Worm (Caenorhabditis elegans): ENCODE results near the gene hpo-8.

hpo-8 gene

DNA sequence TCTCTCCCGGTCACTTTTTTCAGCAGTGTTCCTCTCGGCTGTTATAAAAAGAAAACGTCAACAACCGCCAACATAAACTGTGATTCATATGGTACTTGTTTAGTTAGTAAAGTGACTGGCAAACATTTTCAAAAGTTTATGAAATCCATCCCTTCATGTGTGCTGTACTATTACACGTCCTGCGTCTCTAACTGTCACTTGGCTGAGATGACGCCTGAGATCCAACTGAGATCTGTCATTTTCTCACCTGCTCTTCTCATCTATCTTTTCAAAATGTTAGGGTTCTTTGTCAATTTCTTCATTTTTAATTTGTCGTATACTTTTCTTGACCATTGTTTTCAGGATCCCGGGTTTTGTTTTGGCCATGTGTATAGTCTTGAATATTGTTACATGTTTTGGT lies 35.6 kb downstream of the hpo-8 start:
- TF ChIP-seq K09A11.1 (tag; optimal IDR thresholded peaks at IDR 0.05; ENCODE audit: insufficient read depth), result no peak
- no peak for TF ChIP-seq ztf-16 (tag; optimal IDR thresholded peaks at IDR 0.05)
- TF ChIP-seq unc-55 (GFP tag; optimal IDR thresholded peaks at IDR 0.05), result peak; percentile 88

DNA sequence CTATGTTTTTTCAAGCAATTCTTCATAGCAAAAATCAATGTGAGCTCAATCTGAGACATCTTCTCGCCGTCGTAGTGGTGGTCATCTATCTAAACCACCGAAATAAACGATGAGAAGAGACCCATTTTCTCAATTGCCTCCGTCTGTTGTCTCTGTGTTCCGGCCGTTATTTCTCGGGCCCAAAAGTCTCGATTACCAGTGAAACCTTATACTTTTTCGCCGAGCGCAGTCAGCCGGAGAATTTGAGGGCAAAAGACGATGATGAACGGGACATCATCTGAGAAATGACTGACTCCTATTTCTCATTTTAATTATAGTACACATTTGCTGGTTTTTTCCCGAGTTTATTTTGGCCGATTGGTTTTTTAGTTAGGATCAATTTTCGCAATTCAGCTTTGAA lies 36.7 kb downstream of the hpo-8 start:
- TF ChIP-seq ceh-34 (tag; optimal IDR thresholded peaks at IDR 0.05) (peak; percentile 81), F13H6.1 (tag; optimal IDR thresholded peaks at IDR 0.05) (no peak)

DNA sequence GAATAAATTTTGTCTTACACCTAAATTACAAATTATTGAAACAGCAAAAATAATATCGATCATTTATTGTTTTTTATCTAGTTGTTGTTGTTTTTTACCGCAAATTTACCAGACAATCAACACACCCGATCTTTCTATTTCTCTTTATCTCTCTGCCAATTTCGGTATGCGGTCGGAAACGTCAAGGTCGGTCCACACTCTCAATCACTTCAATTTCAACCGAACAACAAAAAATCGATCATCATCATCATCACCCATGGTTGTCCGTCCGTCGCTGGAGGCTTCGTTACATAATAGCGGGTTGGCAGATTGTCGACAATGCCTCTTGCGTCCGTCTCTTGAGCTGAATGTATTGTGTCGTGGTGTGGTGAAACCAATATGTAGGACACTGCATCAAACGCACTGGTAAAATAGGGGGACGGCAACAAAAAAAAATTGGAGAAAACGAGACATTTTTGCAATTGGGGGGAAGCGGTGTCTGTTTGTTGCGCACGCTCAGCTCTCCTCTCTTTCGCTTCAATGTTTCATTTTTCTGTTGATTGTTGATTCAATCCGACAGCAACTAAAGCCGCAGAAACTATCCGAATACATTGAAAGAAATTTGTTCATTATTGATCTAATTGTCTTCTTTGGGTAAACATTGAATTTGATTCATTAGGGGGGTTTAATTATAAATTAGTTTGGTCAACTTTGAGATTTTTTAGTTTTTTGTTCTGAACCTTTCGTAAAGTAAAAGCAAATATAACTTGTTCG lies 37.9 kb downstream of the hpo-8 start:
- TF ChIP-seq nhr-232 (tag; optimal IDR thresholded peaks at IDR 0.05) (no peak), ceh-31 (tag; optimal IDR thresholded peaks at IDR 0.05) (no peak)

DNA sequence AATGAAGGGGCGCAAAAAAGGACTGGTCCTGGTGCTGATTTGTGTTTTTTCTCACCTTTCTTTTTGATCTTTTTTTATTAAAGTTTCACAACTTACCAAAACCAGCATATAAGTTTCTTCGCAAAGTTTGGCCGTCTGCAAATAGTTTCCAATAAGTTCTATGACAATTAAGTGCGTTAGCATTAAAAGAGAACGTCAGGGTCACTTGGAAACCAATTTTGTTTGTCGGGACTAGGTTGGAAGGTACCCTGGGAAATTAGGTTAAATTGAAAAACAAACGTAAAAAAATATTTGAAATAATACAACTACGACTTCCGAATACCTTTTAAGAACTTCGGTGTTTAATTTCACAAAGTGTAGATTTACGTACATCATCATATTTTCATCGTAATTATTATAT lies 39.5 kb downstream of the hpo-8 start:
- TF ChIP-seq sox-4 (tag; optimal IDR thresholded peaks at IDR 0.05), result no peak
- TF ChIP-seq ets-4 (tag; optimal IDR thresholded peaks at IDR 0.05), result no peak
- no peak for TF ChIP-seq ztf-16 (tag; optimal IDR thresholded peaks at IDR 0.05)
- TF ChIP-seq ceh-45 (GFP tag; IDR thresholded peaks at IDR 0.05), result no peak
- no peak for TF ChIP-seq ama-1 (optimal IDR thresholded peaks at IDR 0.05)
- TF ChIP-seq hlh-30 (tag; optimal IDR thresholded peaks at IDR 0.05; ENCODE audit: insufficient read depth), result no peak
- no peak for TF ChIP-seq unc-3 (GFP tag; conservative IDR thresholded peaks at IDR 0.05)
- no peak for TF ChIP-seq unc-3 (tag; optimal IDR thresholded peaks at IDR 0.05)
- TF ChIP-seq unc-55 (GFP tag; optimal IDR thresholded peaks at IDR 0.05), result no peak
- no peak for TF ChIP-seq ceh-14 (tag; optimal IDR thresholded peaks at IDR 0.05)
- no peak for TF ChIP-seq Y22D7AL.16 (tag; optimal IDR thresholded peaks at IDR 0.05)
- TF ChIP-seq syd-9 (tag; optimal IDR thresholded peaks at IDR 0.05), result no peak
- TF ChIP-seq mec-3 (tag; optimal IDR thresholded peaks at IDR 0.05; ENCODE audit: borderline replicate concordance), result no peak
- TF ChIP-seq unc-86 (tag; optimal IDR thresholded peaks at IDR 0.05), result no peak
- no peak for TF ChIP-seq npax-4 (tag; optimal IDR thresholded peaks at IDR 0.05)
- TF ChIP-seq ceh-6 (GFP tag; optimal IDR thresholded peaks at IDR 0.05), result no peak

DNA sequence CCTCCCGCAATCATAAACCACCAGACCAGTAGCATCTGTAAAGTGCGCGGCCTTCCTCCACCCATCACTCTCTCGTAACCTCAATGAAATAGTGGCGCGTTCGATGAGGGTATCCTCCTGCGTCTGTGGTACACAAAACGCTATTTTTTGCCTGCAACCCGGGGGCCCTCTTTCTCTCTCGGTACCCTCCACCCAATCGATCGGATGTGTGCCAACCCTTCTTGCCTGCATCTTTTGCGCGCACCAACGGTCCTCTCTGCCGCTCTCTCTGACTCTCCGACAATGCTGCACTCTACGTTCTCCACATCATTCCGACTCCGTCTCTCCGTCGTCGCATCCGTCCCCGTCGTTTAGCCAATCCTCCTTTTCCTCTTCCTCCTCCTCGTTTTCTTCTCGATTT lies 40.4 kb downstream of the hpo-8 start:
- TF ChIP-seq rnt-1 (tag; optimal IDR thresholded peaks at IDR 0.05), result peak; percentile 89
- TF ChIP-seq F13H6.1 (tag; optimal IDR thresholded peaks at IDR 0.05), result peak; percentile 71
- TF ChIP-seq unc-55 (GFP tag; optimal IDR thresholded peaks at IDR 0.05), result peak; percentile 82
- peak; percentile 64 for TF ChIP-seq ceh-2 (tag; optimal IDR thresholded peaks at IDR 0.05)
- TF ChIP-seq pqm-1 (tag; optimal IDR thresholded peaks at IDR 0.05), result peak; percentile 20
- TF ChIP-seq unc-86 (tag; optimal IDR thresholded peaks at IDR 0.05), result peak; percentile 44
- TF ChIP-seq hlh-15 (tag; optimal IDR thresholded peaks at IDR 0.05), result no peak
- peak; percentile 35 for TF ChIP-seq pax-1 (tag; optimal IDR thresholded peaks at IDR 0.05)
- no peak for TF ChIP-seq pag-3 (tag; optimal IDR thresholded peaks at IDR 0.05; ENCODE audit: borderline replicate concordance)
- no peak for TF ChIP-seq odd-2 (tag; optimal IDR thresholded peaks at IDR 0.05)
- no peak for TF ChIP-seq K02D7.2 (tag; optimal IDR thresholded peaks at IDR 0.05)
- TF ChIP-seq ceh-34 (tag; optimal IDR thresholded peaks at IDR 0.05), result peak; percentile 92
- peak; percentile 2 for TF ChIP-seq ahr-1 (tag; optimal IDR thresholded peaks at IDR 0.05)
- no peak for TF ChIP-seq pha-4 (tag; optimal IDR thresholded peaks at IDR 0.05)
- TF ChIP-seq sox-4 (tag; optimal IDR thresholded peaks at IDR 0.05), result peak; percentile 8
- TF ChIP-seq ztf-16 (tag; optimal IDR thresholded peaks at IDR 0.05), result peak; percentile 31
- peak; percentile 59 for TF ChIP-seq lim-6 (tag; optimal IDR thresholded peaks at IDR 0.05)
- no peak for TF ChIP-seq hlh-13 (GFP tag; optimal IDR thresholded peaks at IDR 0.05)
- no peak for TF ChIP-seq tbx-7 (tag; optimal IDR thresholded peaks at IDR 0.05)
- TF ChIP-seq ceh-19 (GFP tag; optimal IDR thresholded peaks at IDR 0.05), result peak; percentile 62
- peak; percentile 3 for TF ChIP-seq ets-4 (tag; optimal IDR thresholded peaks at IDR 0.05)
- TF ChIP-seq ama-1 (optimal IDR thresholded peaks at IDR 0.05), result no peak
- peak; percentile 85 for TF ChIP-seq ref-2 (tag; optimal IDR thresholded peaks at IDR 0.05)
- TF ChIP-seq C08G9.2 (tag; optimal IDR thresholded peaks at IDR 0.05), result peak; percentile 54
- TF ChIP-seq npax-4 (tag; optimal IDR thresholded peaks at IDR 0.05), result no peak
- TF ChIP-seq Y22D7AL.16 (tag; optimal IDR thresholded peaks at IDR 0.05), result no peak
- peak; percentile 13 for TF ChIP-seq gmeb-2 (tag; optimal IDR thresholded peaks at IDR 0.05)
- peak; percentile 59 for TF ChIP-seq hlh-8 (tag; optimal IDR thresholded peaks at IDR 0.05)
- peak; percentile 59 for TF ChIP-seq madf-2 (tag; optimal IDR thresholded peaks at IDR 0.05)
- TF ChIP-seq ceh-18 (tag; optimal IDR thresholded peaks at IDR 0.05), result peak; percentile 89
- TF ChIP-seq pat-9 (tag; optimal IDR thresholded peaks at IDR 0.05), result peak; percentile 19
- no peak for TF ChIP-seq nhr-232 (tag; optimal IDR thresholded peaks at IDR 0.05)
- no peak for TF ChIP-seq K09A11.1 (tag; optimal IDR thresholded peaks at IDR 0.05; ENCODE audit: insufficient read depth)
- TF ChIP-seq sdc-2 (tag; optimal IDR thresholded peaks at IDR 0.05), result peak; percentile 66

All from whole organism, late embryonic.